Worm (Caenorhabditis elegans): ENCODE measurements around the gene C03B1.14.

DNA sequence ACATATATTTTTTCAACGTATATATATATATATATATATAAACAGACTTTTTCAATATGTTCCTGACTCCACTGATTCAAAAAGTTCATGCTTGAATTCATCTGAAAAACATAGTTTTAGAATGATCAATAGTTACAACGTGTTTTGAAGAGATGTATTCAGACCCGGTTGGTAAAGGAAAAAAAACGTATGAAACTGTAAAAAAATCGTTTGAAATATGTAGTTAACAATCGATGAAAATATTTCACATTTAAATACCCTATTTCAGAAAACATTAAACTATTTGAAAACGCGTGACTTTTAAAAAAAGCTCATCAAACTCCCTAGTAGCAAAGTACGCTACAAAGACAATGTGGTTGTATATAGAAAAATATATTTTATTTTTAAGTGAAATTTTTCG is at the start of gene C03B1.14:
- no peak for TF ChIP-seq dao-5 (tag; optimal IDR thresholded peaks at IDR 0.05)
- no peak for TF ChIP-seq him-1 (tag; optimal IDR thresholded peaks at IDR 0.05)

Measured in whole organism, L4/young adult.